Worm (Caenorhabditis elegans) whole organism, early embryonic: ENCODE data around the gene W01F3.2.

Experiments
- B0310.2 ChIP-seq: sonication (generic microtip); optimal IDR thresholded peaks from 2 replicates; lab custom pipeline; 2016; ENCODE audit warnings: mild to moderate bottlenecking, missing genetic modification characterization, missing compliant biosample characterization
- F13C5.2 ChIP-seq: sonication (generic microtip); optimal IDR thresholded peaks from 2 replicates; lab custom pipeline; 2017; ENCODE audit warnings: mild to moderate bottlenecking, missing genetic modification characterization, inconsistent platforms, missing compliant biosample characterization
- aly-1 ChIP-seq: sonication (generic microtip); optimal IDR thresholded peaks from 2 replicates; lab custom pipeline; 2016; ENCODE audit warnings: missing genetic modification characterization, missing compliant biosample characterization
- ama-1 ChIP-seq: fragments of 150-350 bp; optimal IDR thresholded peaks from 2 replicates; lab custom pipeline; 2014
- ceh-13 ChIP-seq: fragments of 200-800 bp; sonication (Bioruptor generic); optimal IDR thresholded peaks from 2 replicates; lab custom pipeline; 2018; ENCODE audit warnings: mild to moderate bottlenecking, missing genetic modification characterization, missing compliant biosample characterization
- ceh-36 ChIP-seq: sonication (generic microtip); optimal IDR thresholded peaks from 2 replicates; lab custom pipeline; 2016; ENCODE audit warnings: missing genetic modification characterization, inconsistent platforms, missing compliant biosample characterization
- ets-7 ChIP-seq: sonication (generic microtip); optimal IDR thresholded peaks from 2 replicates; lab custom pipeline; 2016; ENCODE audit warnings: missing genotype, missing genetic modification characterization, missing compliant biosample characterization
- flt-1 ChIP-seq: fragments of 200-800 bp; sonication (Bioruptor generic); IDR thresholded peaks from 2 replicates; pipeline ENCODE4 v1.3.6; 2022; ENCODE audit warnings: missing genetic modification characterization, missing compliant biosample characterization
- hmbx-1 ChIP-seq: sonication (generic microtip); optimal IDR thresholded peaks from 2 replicates; lab custom pipeline; 2016; ENCODE audit warnings: mild to moderate bottlenecking, missing genetic modification characterization, missing compliant biosample characterization
- hmg-4 ChIP-seq: fragments of 200-800 bp; sonication (Bioruptor generic); optimal IDR thresholded peaks from 2 replicates; lab custom pipeline; 2018; ENCODE audit warnings: mild to moderate bottlenecking, missing genetic modification characterization, missing compliant biosample characterization
- hnd-1 ChIP-seq: sonication (generic microtip); optimal IDR thresholded peaks from 2 replicates; lab custom pipeline; 2016; ENCODE audit warnings: missing genetic modification characterization, missing compliant biosample characterization
- pes-1 ChIP-seq: fragments of 200-800 bp; sonication (Bioruptor generic); IDR thresholded peaks from 2 replicates; pipeline ENCODE4 v1.3.6; 2022; ENCODE audit warnings: missing genetic modification reagents, missing genetic modification characterization, missing compliant biosample characterization
- scrt-1 ChIP-seq: fragments of 200-800 bp; sonication (Bioruptor generic); IDR thresholded peaks from 2 replicates; pipeline ENCODE4 v1.3.6; 2022; ENCODE audit warnings: missing genetic modification characterization, missing compliant biosample characterization
- sea-1 ChIP-seq: fragments of 200-800 bp; sonication (Bioruptor generic); conservative IDR thresholded peaks from 2 replicates; pipeline ENCODE4 v1.3.6; 2022; ENCODE audit warnings: missing genetic modification characterization, missing compliant biosample characterization
- tbx-11 ChIP-seq: fragments of 200-800 bp; sonication (Bioruptor generic); IDR thresholded peaks from 2 replicates; pipeline ENCODE4 v1.3.6; 2022; ENCODE audit warnings: missing genetic modification characterization, missing compliant biosample characterization
- tbx-37 ChIP-seq: fragments of 200-800 bp; sonication (Bioruptor generic); conservative IDR thresholded peaks from 2 replicates; pipeline ENCODE4 v1.3.6; 2022; ENCODE audit warnings: missing genetic modification reagents, missing genetic modification characterization, missing compliant biosample characterization
- tra-4 ChIP-seq: sonication (generic microtip); optimal IDR thresholded peaks from 2 replicates; lab custom pipeline; 2017; ENCODE audit warnings: missing genetic modification characterization, missing compliant biosample characterization

Gene W01F3.2

DNA sequence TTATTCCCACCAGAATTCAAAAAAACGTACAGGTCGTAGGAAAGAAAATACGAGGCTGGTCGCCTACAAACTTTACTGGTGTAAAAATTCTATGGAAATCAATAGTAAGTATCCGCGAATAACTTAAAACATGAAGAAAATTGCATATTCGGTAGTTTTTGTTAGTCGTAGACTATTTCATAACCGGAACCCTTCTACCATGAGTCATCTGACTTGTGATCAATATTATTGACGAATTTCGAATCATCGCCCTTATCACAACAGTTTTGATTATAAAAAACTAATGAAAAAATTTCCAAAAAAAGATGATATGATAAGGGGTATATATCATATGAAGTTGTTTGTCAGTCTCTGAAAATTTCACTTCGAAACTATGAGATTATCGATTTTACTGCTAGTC, at the start of gene W01F3.2:
Gene W01F3.2, plus strand, starts transcription at position 301 of the 400 bp plus-strand sequence.
- no peak for TF ChIP-seq tbx-37 (GFP tag; lab: Robert Waterston, UW)
- no peak for TF ChIP-seq ama-1
- no peak for TF ChIP-seq aly-1
- TF ChIP-seq tra-4, result no peak

DNA sequence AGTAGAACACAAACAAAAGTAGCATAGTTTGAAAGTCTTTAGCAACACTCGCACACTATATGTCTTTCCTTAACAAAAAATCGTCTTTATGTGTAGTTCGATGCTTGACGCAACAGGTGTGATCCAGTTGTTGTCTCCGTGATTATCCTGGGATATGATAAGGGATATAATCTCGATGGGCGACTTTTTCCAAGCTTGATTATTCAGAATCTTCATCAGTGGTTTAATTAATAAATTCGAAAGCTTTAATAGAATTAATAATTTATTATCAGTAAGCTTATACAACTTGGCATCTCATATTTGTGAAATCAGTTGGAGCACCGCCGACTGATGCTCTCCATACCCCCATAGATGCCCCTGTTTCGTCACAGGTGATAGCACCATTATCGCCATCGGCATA, 41.5 kb upstream of the W01F3.2 start, which contains the start of gene F46B3.7:
Gene F46B3.7, minus strand, starts transcription at position 101 of the 400 bp plus-strand sequence.
- TF ChIP-seq hnd-1 (tag; lab: Kevin White, UChicago) (no peak), pes-1 (no peak), scrt-1 (GFP tag; lab: Robert Waterston, UW) (no peak), tbx-37 (GFP tag; lab: Robert Waterston, UW) (no peak), ceh-36 (tag; lab: Kevin White, UChicago) (no peak), tbx-11 (no peak), flt-1 (no peak), F13C5.2 (tag; lab: Kevin White, UChicago) (no peak), ceh-13 (no peak), ama-1 (no peak), hmg-4 (GFP tag; lab: Kevin White, UChicago) (no peak), hmbx-1 (tag; lab: Kevin White, UChicago) (no peak)

DNA sequence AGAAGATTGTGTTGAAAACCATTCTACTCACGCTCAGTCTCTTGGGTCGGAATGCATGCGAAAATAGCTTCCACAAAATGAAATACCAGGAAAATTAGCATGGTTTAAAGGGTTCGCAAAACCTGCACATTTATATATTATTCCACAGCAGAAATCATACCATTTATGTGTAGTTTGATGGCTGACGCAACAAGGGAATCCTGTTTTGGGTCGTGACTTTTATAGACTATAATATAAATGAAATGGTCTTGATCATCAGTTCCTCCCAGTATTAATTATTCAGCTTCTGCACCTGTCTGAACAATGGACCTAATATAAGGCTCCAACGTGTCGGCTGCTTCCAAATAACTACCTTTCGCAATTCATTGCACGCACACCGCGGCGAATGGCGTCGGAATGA, 37.1 kb upstream of the W01F3.2 start, which contains the start of gene F46B3.8:
Gene F46B3.8, minus strand, starts transcription at position 101 of the 400 bp plus-strand sequence.
- no peak for TF ChIP-seq ceh-36 (tag; lab: Kevin White, UChicago)
- TF ChIP-seq hmg-4 (GFP tag; lab: Kevin White, UChicago), result no peak
- no peak for TF ChIP-seq hmbx-1 (tag; lab: Kevin White, UChicago)
- TF ChIP-seq ets-7 (tag; lab: Kevin White, UChicago), result no peak
- no peak for TF ChIP-seq aly-1
- no peak for TF ChIP-seq B0310.2 (tag; lab: Kevin White, UChicago)
- TF ChIP-seq hnd-1 (tag; lab: Kevin White, UChicago), result no peak
- TF ChIP-seq tbx-11, result no peak

DNA sequence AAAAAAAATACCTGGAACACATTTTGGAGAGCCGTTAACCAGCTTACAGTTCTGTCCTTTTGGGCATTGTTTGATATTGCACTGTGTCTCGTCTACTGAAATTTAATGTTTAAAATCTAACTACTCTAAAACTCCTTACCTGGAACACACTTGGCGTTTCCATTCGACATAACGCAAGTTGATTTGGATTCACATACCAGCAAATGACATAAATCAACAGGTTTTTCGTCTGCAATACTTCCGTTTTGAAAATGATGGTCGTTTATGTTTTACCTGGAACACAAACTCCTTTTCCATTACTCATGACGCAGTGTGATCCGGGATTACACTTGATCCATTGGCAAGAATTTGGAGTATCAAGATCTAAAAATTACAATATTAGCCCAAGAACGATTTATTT, 34.9 kb upstream of the W01F3.2 start:
- TF ChIP-seq tbx-11 (no peak), scrt-1 (GFP tag; lab: Robert Waterston, UW) (no peak), F13C5.2 (tag; lab: Kevin White, UChicago) (no peak), B0310.2 (tag; lab: Kevin White, UChicago) (no peak), ets-7 (tag; lab: Kevin White, UChicago) (no peak), tbx-37 (GFP tag; lab: Robert Waterston, UW) (no peak), sea-1 (GFP tag; lab: Robert Waterston, UW) (no peak), ceh-36 (tag; lab: Kevin White, UChicago) (no peak), tra-4 (no peak), hnd-1 (tag; lab: Kevin White, UChicago) (no peak), hmg-4 (GFP tag; lab: Kevin White, UChicago) (no peak), flt-1 (no peak), ceh-13 (no peak), pes-1 (no peak), aly-1 (no peak), ama-1 (no peak)

DNA sequence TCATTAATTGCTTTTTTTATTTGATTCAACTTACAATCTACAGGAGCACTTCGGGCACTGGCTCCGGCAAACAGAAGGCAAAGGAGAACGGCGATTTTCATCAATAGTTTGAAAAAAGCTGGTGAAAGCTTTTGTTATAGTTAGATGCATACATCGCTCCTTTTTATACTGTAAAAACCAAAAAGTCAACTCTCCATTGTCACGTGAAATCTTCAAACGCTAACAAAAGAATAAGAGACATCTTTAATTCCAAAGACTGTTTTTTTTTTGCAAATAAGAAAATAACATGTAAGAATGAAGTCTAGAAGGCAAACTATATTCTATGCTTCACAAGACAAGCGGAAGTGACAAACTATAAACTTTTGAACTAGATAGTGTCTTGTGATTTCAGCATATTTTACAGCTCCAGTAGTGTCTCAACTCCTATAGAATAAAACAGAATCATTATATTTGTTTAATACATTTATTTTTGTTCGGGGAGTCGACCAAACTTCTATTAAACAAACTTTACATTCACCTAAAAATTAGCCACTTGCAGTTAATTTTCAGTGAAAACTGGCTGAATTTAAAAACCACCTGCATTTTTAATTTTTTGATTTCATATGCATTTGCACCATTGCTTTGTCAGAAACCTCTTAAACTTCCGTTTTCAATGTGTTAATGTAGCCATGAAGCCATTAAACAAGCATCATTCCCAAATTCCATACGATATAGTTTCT, 33.9 kb upstream of the W01F3.2 start, which contains the start of the genes F46B3.9 and srz-18:
Gene F46B3.9, minus strand, starts transcription at position 101 of the 719 bp plus-strand sequence.
Gene srz-18, plus strand, starts transcription at position 669 of the 719 bp plus-strand sequence.
- TF ChIP-seq ets-7 (tag; lab: Kevin White, UChicago) (no peak), aly-1 (no peak), hmg-4 (GFP tag; lab: Kevin White, UChicago) (no peak), ama-1 (no peak), flt-1 (no peak), pes-1 (no peak), sea-1 (GFP tag; lab: Robert Waterston, UW) (no peak), ceh-13 (no peak), hnd-1 (tag; lab: Kevin White, UChicago) (no peak), tbx-11 (no peak), scrt-1 (GFP tag; lab: Robert Waterston, UW) (no peak), B0310.2 (tag; lab: Kevin White, UChicago) (no peak), ceh-36 (tag; lab: Kevin White, UChicago) (no peak), tra-4 (no peak), tbx-37 (GFP tag; lab: Robert Waterston, UW) (no peak), F13C5.2 (tag; lab: Kevin White, UChicago) (no peak), hmbx-1 (tag; lab: Kevin White, UChicago) (no peak)

DNA sequence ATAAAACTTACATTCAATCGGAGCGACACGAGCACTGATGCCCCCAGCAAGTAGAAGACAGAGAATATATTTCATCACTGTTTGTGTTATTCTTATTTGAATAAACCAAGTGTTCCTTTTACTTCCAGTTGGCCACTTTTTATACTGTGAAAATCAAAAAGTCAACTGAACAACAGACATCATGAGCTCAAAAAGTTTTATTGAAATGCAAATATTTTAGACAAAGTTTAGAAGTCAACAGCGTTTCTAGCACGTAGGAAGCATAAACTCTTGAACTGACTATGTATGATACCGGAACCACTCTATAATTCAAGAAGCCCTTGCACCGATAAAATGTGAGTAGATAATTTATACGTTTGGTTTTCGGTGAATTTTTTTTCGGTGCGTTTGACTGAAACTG, 28.9 kb upstream of the W01F3.2 start, which contains the start of gene F46B3.14:
Gene F46B3.14, minus strand, starts transcription at position 101 of the 400 bp plus-strand sequence.
- TF ChIP-seq ceh-36 (tag; lab: Kevin White, UChicago) (no peak), ceh-13 (no peak)

DNA sequence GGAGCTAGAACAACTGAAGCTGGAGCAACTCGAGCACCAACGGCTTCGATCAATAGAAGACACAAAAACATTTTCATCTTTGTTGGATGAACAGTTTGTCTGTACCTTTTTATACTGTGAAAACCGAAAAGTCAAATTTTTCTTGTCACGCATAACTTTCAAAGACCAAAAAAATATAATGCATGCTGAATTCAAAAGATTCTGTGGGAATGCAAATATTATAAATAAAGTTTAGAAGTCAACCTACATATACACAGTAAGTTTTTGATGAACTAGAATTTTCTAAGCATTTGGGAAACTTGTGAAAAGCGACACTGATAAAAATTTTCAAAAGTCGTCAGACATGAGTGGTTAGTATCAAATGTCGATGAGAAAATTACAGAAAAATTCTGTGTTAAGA, 26.5 kb upstream of the W01F3.2 start, which contains the start of gene F46B3.15:
Gene F46B3.15, minus strand, starts transcription at position 101 of the 400 bp plus-strand sequence.
- TF ChIP-seq scrt-1 (GFP tag; lab: Robert Waterston, UW) (no peak), pes-1 (no peak), ceh-36 (tag; lab: Kevin White, UChicago) (no peak), flt-1 (no peak), hmbx-1 (tag; lab: Kevin White, UChicago) (no peak), hnd-1 (tag; lab: Kevin White, UChicago) (no peak), aly-1 (no peak)

DNA sequence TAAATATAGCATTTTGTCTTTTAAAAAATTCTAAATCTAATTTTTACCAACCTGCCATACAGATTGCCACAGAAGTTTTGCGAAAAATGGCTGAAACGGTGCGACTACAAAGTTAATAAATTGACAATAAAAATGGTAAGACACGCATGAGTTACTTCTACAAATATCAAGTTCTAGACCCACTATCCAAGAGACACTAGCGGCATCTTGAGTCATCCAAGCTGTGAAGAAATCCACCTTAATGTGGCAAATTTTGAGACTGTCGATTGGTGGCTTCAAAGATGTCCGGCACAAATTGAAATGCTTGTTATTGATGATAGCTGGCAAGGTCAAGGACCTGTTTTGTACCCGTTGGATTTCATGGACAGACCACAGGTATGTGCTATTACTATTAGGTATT, 25.8 kb upstream of the W01F3.2 start, which contains the start of gene F46B3.16:
Gene F46B3.16, plus strand, starts transcription at position 301 of the 400 bp plus-strand sequence.
- TF ChIP-seq tra-4 (no peak), hnd-1 (tag; lab: Kevin White, UChicago) (no peak), ets-7 (tag; lab: Kevin White, UChicago) (no peak)
